Fruit fly (Drosophila melanogaster) whole organism, prepupa: ENCODE data around the gene tow.

Experiments used
- CG9139 ChIP-seq: fragments of 200-800 bp; sonication (Bioruptor generic); optimal IDR thresholded peaks from 3 replicates; lab custom pipeline; 2017; ENCODE audit warnings: missing biosample characterization, mild to moderate bottlenecking, missing genetic modification characterization
- Sox102F ChIP-seq: fragments of 200-800 bp; sonication (Bioruptor generic); optimal IDR thresholded peaks from 2 replicates; lab custom pipeline; 2016; ENCODE audit warnings: missing biosample characterization, mild to moderate bottlenecking, missing genetic modification characterization
- cyc ChIP-seq: fragments of 200-800 bp; sonication (Bioruptor generic); optimal IDR thresholded peaks from 3 replicates; lab custom pipeline; 2016; ENCODE audit warnings: missing biosample characterization, missing genetic modification characterization

dm6 chr3L:6931850-6932249 lies 10.8 kb upstream of the tow start, which contains the start of gene CG45413:
- no peak for TF ChIP-seq CG9139 (GFP tag; lab: Kevin White, UChicago)
- TF ChIP-seq cyc (GFP tag; lab: Kevin White, UChicago): no peak
- no peak for TF ChIP-seq Sox102F (GFP tag; lab: Kevin White, UChicago)
